Fruit fly (Drosophila melanogaster) whole organism, embryonic: ENCODE data around the gene CG17362.

Source experiments
- ATbp ChIP-seq: fragments of 200-800 bp; sonication (Bioruptor generic); optimal IDR thresholded peaks from 2 replicates; lab custom pipeline; 2017; ENCODE audit warnings: missing biosample characterization, mild to moderate bottlenecking, missing genetic modification characterization, missing genetic modification reagents
- Atf3 ChIP-seq: fragments of 200-800 bp; sonication (Bioruptor generic); optimal IDR thresholded peaks from 3 replicates; lab custom pipeline; 2016; ENCODE audit warnings: missing biosample characterization, missing genetic modification characterization
- BEAF-32 ChIP-seq: fragments of 200-800 bp; sonication (Bioruptor generic); optimal IDR thresholded peaks from 3 replicates; lab custom pipeline; 2017; ENCODE audit warnings: missing biosample characterization, missing genetic modification characterization, mild to moderate bottlenecking, moderate library complexity, missing genetic modification reagents
- CG10366 ChIP-seq: fragments of 200-800 bp; sonication (Bioruptor generic); IDR thresholded peaks from 2 replicates; pipeline ENCODE4 v1.3.6; 2022; ENCODE audit warnings: missing biosample characterization, missing genetic modification characterization
- CG10462 ChIP-seq: fragments of 200-800 bp; sonication (Bioruptor generic); optimal IDR thresholded peaks from 2 replicates; lab custom pipeline; 2016; ENCODE audit warnings: missing biosample characterization, missing genetic modification characterization
- CG11696 ChIP-seq: fragments of 200-800 bp; sonication (Bioruptor generic); IDR thresholded peaks from 2 replicates; pipeline ENCODE4 v1.3.6; 2022; ENCODE audit warnings: missing biosample characterization, missing genetic modification characterization
- CG11723 ChIP-seq: fragments of 200-800 bp; sonication (Bioruptor generic); optimal IDR thresholded peaks from 2 replicates; lab custom pipeline; 2017; ENCODE audit warnings: missing biosample characterization, mild to moderate bottlenecking, missing genetic modification characterization
- CG14050 ChIP-seq: fragments of 200-800 bp; sonication (Bioruptor generic); IDR thresholded peaks from 3 replicates; pipeline ENCODE4 v1.3.6; 2022; ENCODE audit warnings: missing biosample characterization, missing genetic modification characterization
- CG1603 ChIP-seq: fragments of 200-800 bp; sonication (Bioruptor generic); optimal IDR thresholded peaks from 2 replicates; lab custom pipeline; 2019; ENCODE audit warnings: missing biosample characterization, mild to moderate bottlenecking, missing genetic modification characterization, moderate library complexity
- CG16779 ChIP-seq: fragments of 200-800 bp; sonication (Bioruptor generic); IDR thresholded peaks from 2 replicates; pipeline ENCODE4 v1.3.6; 2022; ENCODE audit warnings: missing biosample characterization, missing genetic modification characterization
- CG17359 ChIP-seq: fragments of 200-800 bp; sonication (Bioruptor generic); optimal IDR thresholded peaks from 3 replicates; lab custom pipeline; 2018; ENCODE audit warnings: missing biosample characterization, mild to moderate bottlenecking, missing genetic modification characterization, moderate library complexity
- CG2712 ChIP-seq: fragments of 200-800 bp; optimal IDR thresholded peaks from 3 replicates; lab custom pipeline; 2019; ENCODE audit warnings: missing biosample characterization, mild to moderate bottlenecking, missing genetic modification characterization, moderate library complexity
- CG2875 ChIP-seq: fragments of 200-800 bp; sonication (Bioruptor generic); optimal IDR thresholded peaks from 2 replicates; lab custom pipeline; 2017; ENCODE audit warnings: missing biosample characterization, mild to moderate bottlenecking, missing genetic modification characterization, missing genetic modification reagents
- CG3995 ChIP-seq: fragments of 200-800 bp; sonication (Bioruptor generic); optimal IDR thresholded peaks from 3 replicates; lab custom pipeline; 2016; ENCODE audit warnings: missing biosample characterization, missing genetic modification characterization
- CG4617 ChIP-seq: fragments of 200-800 bp; sonication (Bioruptor generic); optimal IDR thresholded peaks from 3 replicates; lab custom pipeline; 2016; ENCODE audit warnings: missing biosample characterization, missing genetic modification characterization, borderline replicate concordance
- CG5953 ChIP-seq: fragments of 200-800 bp; sonication (Bioruptor generic); IDR thresholded peaks from 2 replicates; pipeline ENCODE4 v1.3.6; 2022; ENCODE audit warnings: missing biosample characterization, missing genetic modification characterization
- CG6254 ChIP-seq: fragments of 200-800 bp; sonication (Bioruptor generic); optimal IDR thresholded peaks from 3 replicates; lab custom pipeline; 2017; ENCODE audit warnings: mild to moderate bottlenecking, missing biosample characterization, missing genetic modification reagents, missing genetic modification characterization
- CG7271 ChIP-seq: fragments of 200-800 bp; sonication (Bioruptor generic); optimal IDR thresholded peaks from 2 replicates; lab custom pipeline; 2018; ENCODE audit warnings: missing biosample characterization, mild to moderate bottlenecking, missing genetic modification characterization, moderate library complexity
- CG7556 ChIP-seq: fragments of 200-800 bp; sonication (Bioruptor generic); optimal IDR thresholded peaks from 2 replicates; lab custom pipeline; 2017; ENCODE audit warnings: missing biosample characterization, mild to moderate bottlenecking, missing genetic modification characterization
- CG9437 ChIP-seq: fragments of 200-800 bp; sonication (Bioruptor generic); optimal IDR thresholded peaks from 2 replicates; lab custom pipeline; 2018; ENCODE audit warnings: missing biosample characterization, mild to moderate bottlenecking, missing genetic modification characterization
- Doc3 ChIP-seq: fragments of 200-800 bp; sonication (Bioruptor generic); IDR thresholded peaks from 3 replicates; pipeline ENCODE4 v1.3.6; 2022; ENCODE audit warnings: missing biosample characterization, missing genetic modification characterization; ENCODE audit not compliant: partially characterized antibody
- Dref ChIP-seq: fragments of 200-800 bp; sonication (Bioruptor generic); IDR thresholded peaks from 2 replicates; pipeline ENCODE4 v1.3.6; 2022; ENCODE audit warnings: missing biosample characterization, missing genetic modification characterization
- H2.0 ChIP-seq: fragments of 200-800 bp; sonication (Bioruptor generic); IDR thresholded peaks from 2 replicates; pipeline ENCODE4 v1.3.6; 2022; ENCODE audit warnings: missing biosample characterization, missing genetic modification characterization
- HmgZ ChIP-seq: fragments of 200-800 bp; sonication (Bioruptor generic); optimal IDR thresholded peaks from 2 replicates; lab custom pipeline; 2018; ENCODE audit warnings: missing biosample characterization, mild to moderate bottlenecking, missing genetic modification characterization
- Hmx ChIP-seq: fragments of 200-800 bp; sonication (Bioruptor generic); optimal IDR thresholded peaks from 2 replicates; lab custom pipeline; 2016; ENCODE audit warnings: missing biosample characterization, missing genetic modification characterization
- Hr39 ChIP-seq: fragments of >200 bp; optimal IDR thresholded peaks from 2 replicates; lab custom pipeline; 2017
- Kr ChIP-seq: fragments of 200-800 bp; sonication (Bioruptor generic); optimal IDR thresholded peaks from 2 replicates; lab custom pipeline; 2017; ENCODE audit warnings: missing biosample characterization, mild to moderate bottlenecking, missing genetic modification characterization
- Mad ChIP-seq: fragments of 200-800 bp; sonication (Bioruptor generic); optimal IDR thresholded peaks from 2 replicates; lab custom pipeline; 2016; ENCODE audit warnings: missing biosample characterization, missing genetic modification characterization
- Med ChIP-seq: fragments of 200-800 bp; sonication (Bioruptor generic); peaks from one replicate; lab custom pipeline; 2016; ENCODE audit warnings: missing biosample characterization, missing genetic modification characterization, mild to moderate bottlenecking, inconsistent platforms, moderate library complexity
- Optix ChIP-seq: fragments of 200-800 bp; sonication (Bioruptor generic); IDR thresholded peaks from 3 replicates; pipeline ENCODE4 v1.3.6; 2022; ENCODE audit warnings: missing biosample characterization, missing genetic modification characterization
- Sry-δ ChIP-seq: fragments of 200-800 bp; sonication (Bioruptor generic); optimal IDR thresholded peaks from 2 replicates; lab custom pipeline; 2016; ENCODE audit warnings: missing biosample characterization, missing genetic modification characterization
- TFAM ChIP-seq: fragments of 200-800 bp; sonication (Bioruptor generic); optimal IDR thresholded peaks from 2 replicates; lab custom pipeline; 2017; ENCODE audit warnings: missing biosample characterization, missing genetic modification characterization, inconsistent platforms
- amos ChIP-seq: fragments of 200-800 bp; sonication (Bioruptor generic); IDR thresholded peaks from 2 replicates; pipeline ENCODE4 v1.3.6; 2022; ENCODE audit warnings: missing biosample characterization, missing genetic modification characterization; ENCODE audit not compliant: partially characterized antibody
- da ChIP-seq: fragments of 200-800 bp; sonication (Bioruptor generic); optimal IDR thresholded peaks from 2 replicates; lab custom pipeline; 2016; ENCODE audit warnings: missing biosample characterization, missing genetic modification characterization
- en ChIP-seq: fragments of 200-800 bp; sonication (Bioruptor generic); optimal IDR thresholded peaks from 2 replicates; lab custom pipeline; 2016; ENCODE audit warnings: missing biosample characterization, missing genetic modification characterization
- gcm ChIP-seq: fragments of 200-800 bp; sonication (Bioruptor generic); optimal IDR thresholded peaks from 2 replicates; lab custom pipeline; 2019; ENCODE audit warnings: missing biosample characterization, mild to moderate bottlenecking, missing genetic modification characterization, moderate library complexity
- grn ChIP-seq: fragments of 200-800 bp; sonication (Bioruptor generic); optimal IDR thresholded peaks from 3 replicates; lab custom pipeline; 2017; ENCODE audit warnings: missing biosample characterization, missing genetic modification characterization
- gsb ChIP-seq: fragments of 200-800 bp; sonication (Bioruptor generic); IDR thresholded peaks from 2 replicates; pipeline ENCODE4 v1.3.6; 2022; ENCODE audit warnings: missing biosample characterization, missing genetic modification characterization
- hkb ChIP-seq, 2 experiments: fragments of 200-800 bp in 1 of 2; fragments of >200 bp in 1 of 2; sonication (Bioruptor generic) in 1 of 2; IDR thresholded peaks in 1 of 2; optimal IDR thresholded peaks in 1 of 2; 2 replicates each; pipeline versions ENCODE4 v1.3.6 to Lab custom; 2017 to 2022; ENCODE audit warnings: missing biosample characterization in 1 of 2, missing genetic modification characterization in 1 of 2
- hth ChIP-seq: fragments of >200 bp; optimal IDR thresholded peaks from 2 replicates; lab custom pipeline; 2017; ENCODE audit warnings: inconsistent platforms
- jigr1 ChIP-seq: fragments of 200-800 bp; sonication (Bioruptor generic); IDR thresholded peaks from 3 replicates; pipeline ENCODE4 v1.3.6; 2022; ENCODE audit warnings: missing biosample characterization, missing genetic modification characterization
- kni ChIP-seq: fragments of 200-800 bp; sonication (Bioruptor generic); optimal IDR thresholded peaks from 3 replicates; lab custom pipeline; 2017; ENCODE audit warnings: mild to moderate bottlenecking, missing biosample characterization, missing genetic modification reagents, missing genetic modification characterization
- lmd ChIP-seq: fragments of 200-800 bp; sonication (Bioruptor generic); IDR thresholded peaks from 2 replicates; pipeline ENCODE4 v1.3.6; 2022; ENCODE audit warnings: missing biosample characterization, missing genetic modification characterization
- nerfin-1 ChIP-seq: fragments of 200-800 bp; sonication (Bioruptor generic); optimal IDR thresholded peaks from 3 replicates; lab custom pipeline; 2019; ENCODE audit warnings: missing biosample characterization, mild to moderate bottlenecking, missing genetic modification characterization, moderate library complexity
- pfk ChIP-seq: fragments of 200-800 bp; sonication (Bioruptor generic); optimal IDR thresholded peaks from 2 replicates; lab custom pipeline; 2018; ENCODE audit warnings: missing biosample characterization, mild to moderate bottlenecking, missing genetic modification characterization, moderate library complexity
- salm ChIP-seq: fragments of 200-800 bp; sonication (Bioruptor generic); optimal IDR thresholded peaks from 2 replicates; lab custom pipeline; 2018; ENCODE audit warnings: missing biosample characterization, mild to moderate bottlenecking, missing genetic modification characterization
- sens ChIP-seq: fragments of 200-800 bp; sonication (Bioruptor generic); peaks from one replicate; lab custom pipeline; 2016; ENCODE audit warnings: missing biosample characterization, missing genetic modification characterization
- slp2 ChIP-seq: fragments of 200-800 bp; sonication (Bioruptor generic); optimal IDR thresholded peaks from 2 replicates; lab custom pipeline; 2016; ENCODE audit warnings: missing biosample characterization, missing genetic modification characterization
- trh ChIP-seq: fragments of 200-800 bp; sonication (Bioruptor generic); optimal IDR thresholded peaks from 2 replicates; lab custom pipeline; 2016; ENCODE audit warnings: missing biosample characterization, missing genetic modification characterization
- usp ChIP-seq: fragments of >200 bp; optimal IDR thresholded peaks from 2 replicates; lab custom pipeline; 2017; ENCODE audit warnings: missing biosample characterization, missing genetic modification characterization

Gene CG17362

DNA sequence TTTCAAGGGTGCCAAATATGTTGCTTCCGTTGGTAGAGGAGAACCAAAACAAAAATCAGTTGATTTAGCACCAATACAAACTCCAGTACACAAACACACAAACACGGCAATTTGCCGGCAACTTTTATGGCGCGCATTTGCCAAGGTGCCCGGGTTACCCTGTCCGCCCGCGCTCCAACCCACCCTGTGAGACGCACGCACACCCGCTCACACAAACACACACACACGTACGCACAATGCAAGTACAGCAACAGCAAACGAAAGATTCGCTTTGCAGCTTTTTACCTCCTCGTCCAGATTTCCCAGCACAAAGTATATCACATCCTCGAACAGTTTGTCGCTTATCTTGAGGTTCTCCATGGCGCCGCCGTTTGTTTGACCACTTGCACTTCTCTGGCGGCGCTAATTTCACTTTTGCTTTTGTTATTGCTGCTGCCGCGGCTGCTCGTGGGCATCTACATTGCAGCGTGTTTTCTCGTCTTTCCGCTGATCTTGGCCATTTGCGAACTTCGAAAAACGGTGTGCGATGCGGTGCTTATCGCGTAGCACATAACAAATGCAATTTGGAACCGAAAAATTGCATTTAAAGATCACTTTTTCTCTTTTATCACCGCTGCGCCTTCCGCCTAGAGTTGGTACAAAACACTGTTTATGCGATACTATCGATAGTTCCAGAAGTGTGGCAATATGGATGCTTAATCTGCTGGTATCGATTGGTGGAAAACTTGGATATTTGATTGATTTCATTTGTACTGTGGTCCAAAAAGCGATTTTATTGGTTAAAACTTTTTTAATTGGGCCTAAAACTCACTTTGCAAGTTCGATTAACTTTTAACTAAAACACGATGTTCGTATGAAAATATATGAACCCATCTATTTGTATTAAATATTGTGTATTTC, 42.3 kb downstream of the CG17362 start, which contains the start of gene Ptip (continued):
- TF ChIP-seq CG11723 (GFP tag; lab: Kevin White, UChicago): no peak
- peak; percentile 49 for TF ChIP-seq sens (GFP tag; lab: Kevin White, UChicago)
- TF ChIP-seq Hr39 (lab: Kevin White, UChicago): no peak
- TF ChIP-seq Mad (GFP tag; lab: Kevin White, UChicago): no peak
- no peak for TF ChIP-seq slp2 (GFP tag; lab: Kevin White, UChicago)
- TF ChIP-seq hkb (optimal IDR thresholded peaks at IDR 0.05; lab: Kevin White, UChicago): no peak
- peak; percentile 67 for TF ChIP-seq hkb (GFP tag; IDR thresholded peaks at IDR 0.05; lab: Robert Waterston, UW)
- peak; percentile 100 for TF ChIP-seq CG6254 (GFP tag; lab: Kevin White, UChicago)
- no peak for TF ChIP-seq CG16779 (GFP tag; lab: Robert Waterston, UW)
- no peak for TF ChIP-seq da
- peak; percentile 99 for TF ChIP-seq amos
- no peak for TF ChIP-seq jigr1 (GFP tag; lab: Robert Waterston, UW)
- no peak for TF ChIP-seq gcm
- TF ChIP-seq CG1603 (tag; lab: Kevin White, UChicago): no peak
- TF ChIP-seq CG9437 (GFP tag; lab: Kevin White, UChicago): no peak
- peak; percentile 87 for TF ChIP-seq Doc3
- TF ChIP-seq Dref (GFP tag; lab: Robert Waterston, UW): peak; percentile 94
- TF ChIP-seq Med (GFP tag; lab: Kevin White, UChicago): peak; percentile 92
- TF ChIP-seq nerfin-1 (tag; lab: Kevin White, UChicago): peak; percentile 33
- TF ChIP-seq en: no peak
- peak; percentile 75 for TF ChIP-seq CG10366
- no peak for TF ChIP-seq CG10462
- no peak for TF ChIP-seq lmd (GFP tag; lab: Robert Waterston, UW)
- TF ChIP-seq CG3995 (GFP tag; lab: Kevin White, UChicago): peak; percentile 55
- TF ChIP-seq CG2712 (tag; lab: Kevin White, UChicago): no peak
- no peak for TF ChIP-seq Atf3
- TF ChIP-seq HmgZ (tag; lab: Kevin White, UChicago): peak; percentile 74
- peak; percentile 39; the same call in 1 of the 2 replicates for TF ChIP-seq H2.0 (GFP tag; lab: Robert Waterston, UW)
- no peak for TF ChIP-seq CG2875 (GFP tag; lab: Kevin White, UChicago)
- no peak for TF ChIP-seq TFAM (GFP tag; lab: Kevin White, UChicago)
- no peak for TF ChIP-seq Optix (GFP tag; lab: Robert Waterston, UW)
- no peak for TF ChIP-seq gsb (GFP tag; lab: Robert Waterston, UW)
- peak; percentile 99 for TF ChIP-seq Sry-δ (GFP tag; lab: Kevin White, UChicago)
- no peak for TF ChIP-seq hth
- TF ChIP-seq trh (GFP tag; lab: Kevin White, UChicago): no peak
- no peak for TF ChIP-seq CG5953 (GFP tag; lab: Robert Waterston, UW)
- TF ChIP-seq ATbp (GFP tag; lab: Kevin White, UChicago): no peak
- peak; percentile 40 for TF ChIP-seq pfk
- TF ChIP-seq CG4617 (GFP tag; lab: Kevin White, UChicago): peak; percentile 70
- peak; percentile 99 for TF ChIP-seq BEAF-32 (GFP tag; lab: Kevin White, UChicago)
- TF ChIP-seq Hmx (GFP tag; lab: Kevin White, UChicago): no peak
- TF ChIP-seq CG7556 (GFP tag; lab: Kevin White, UChicago): no peak
- no peak for TF ChIP-seq kni (GFP tag; lab: Kevin White, UChicago)
- TF ChIP-seq CG14050: no peak
- TF ChIP-seq CG7271 (tag; lab: Kevin White, UChicago): no peak
- no peak for TF ChIP-seq grn (GFP tag; lab: Kevin White, UChicago)
- no peak for TF ChIP-seq usp (GFP tag; lab: Kevin White, UChicago)
- TF ChIP-seq CG17359 (tag; lab: Kevin White, UChicago): no peak
- no peak for TF ChIP-seq salm
- no peak for TF ChIP-seq Kr (GFP tag; lab: Kevin White, UChicago)
- TF ChIP-seq CG11696 (GFP tag; lab: Robert Waterston, UW): peak; percentile 25; the same call in 1 of the 2 replicates
